Fruit fly (Drosophila melanogaster) whole organism, prepupa: Measurements from ENCODE around the gene NTPase.

Source experiments
- CG3032 ChIP-seq: fragments of 200-800 bp; optimal IDR thresholded peaks from 2 replicates; lab custom pipeline; 2019; ENCODE audit warnings: missing biosample characterization, mild to moderate bottlenecking, missing genetic modification characterization, moderate library complexity
- CG32006 ChIP-seq: fragments of 200-800 bp; sonication (Bioruptor generic); optimal IDR thresholded peaks from 3 replicates; lab custom pipeline; 2017; ENCODE audit warnings: missing biosample characterization, mild to moderate bottlenecking, missing genetic modification characterization
- Lpt ChIP-seq: fragments of 200-800 bp; sonication (Bioruptor generic); optimal IDR thresholded peaks from 3 replicates; lab custom pipeline; 2016; ENCODE audit warnings: missing biosample characterization, missing genetic modification characterization
- OdsH ChIP-seq: fragments of 200-800 bp; sonication (Bioruptor generic); optimal IDR thresholded peaks from 3 replicates; lab custom pipeline; 2016; ENCODE audit warnings: missing biosample characterization, missing genetic modification characterization
- acj6 ChIP-seq: fragments of 200-800 bp; sonication (Bioruptor generic); optimal IDR thresholded peaks from 3 replicates; lab custom pipeline; 2016; ENCODE audit warnings: missing biosample characterization, missing genetic modification characterization
- fd59A ChIP-seq: fragments of 200-800 bp; sonication (Bioruptor generic); optimal IDR thresholded peaks from 2 replicates; lab custom pipeline; 2017; ENCODE audit warnings: missing biosample characterization, mild to moderate bottlenecking, missing genetic modification characterization, missing genetic modification reagents
- salr ChIP-seq, 2 experiments: fragments of 200-800 bp; sonication (Bioruptor generic); optimal IDR thresholded peaks; 3 replicates each; lab custom pipeline; 2016 to 2018; ENCODE audit warnings: missing biosample characterization in 2 of 2, missing genetic modification characterization in 2 of 2, mild to moderate bottlenecking in 1 of 2

- TF ChIP-seq fd59A (peak; percentile 72), acj6 (GFP tag; lab: Kevin White, UChicago) (peak; percentile 63), CG3032 (tag; lab: Kevin White, UChicago) (peak; percentile 84), salr (GFP tag; optimal IDR thresholded peaks at IDR 0.05; lab: Kevin White, UChicago) (peak; percentile 72 to 93), Lpt (GFP tag; lab: Kevin White, UChicago) (peak; percentile 93), CG32006 (GFP tag; lab: Kevin White, UChicago) (peak; percentile 80), OdsH (GFP tag; lab: Kevin White, UChicago) (peak; percentile 78)
Observed at dm6 chr2L:2924266-2924801, 38.7 kb upstream of the NTPase start.
